Worm (Caenorhabditis elegans) whole organism, L4 larva: ENCODE results near the gene hum-5.

ENCODE experiments used
- D1046.2 ChIP-seq: fragments of 200-800 bp; sonication (Bioruptor generic); IDR thresholded peaks from 2 replicates; pipeline ENCODE4 v1.3.6; 2022; ENCODE audit warnings: missing genetic modification characterization, missing compliant biosample characterization
- F44E2.7 ChIP-seq: fragments of 200-800 bp; sonication (Bioruptor generic); IDR thresholded peaks from 2 replicates; pipeline ENCODE4 v2.1.2; 2022; ENCODE audit warnings: missing genetic modification characterization, missing compliant biosample characterization
- F49E8.2 ChIP-seq: sonication (generic microtip); optimal IDR thresholded peaks from 2 replicates; lab custom pipeline; 2016; ENCODE audit warnings: missing compliant biosample characterization, mild to moderate bottlenecking, missing genetic modification characterization, borderline replicate concordance
- T26A8.4 ChIP-seq: fragments of 200-800 bp; sonication (Bioruptor generic); IDR thresholded peaks from 2 replicates; pipeline ENCODE4 v1.3.6; 2022; ENCODE audit warnings: missing genetic modification characterization, missing compliant biosample characterization
- Y5F2A.4 ChIP-seq: fragments of 200-800 bp; sonication (Bioruptor generic); optimal IDR thresholded peaks from 2 replicates; lab custom pipeline; 2018; ENCODE audit warnings: mild to moderate bottlenecking, missing genetic modification characterization, missing compliant biosample characterization
- attf-4 ChIP-seq: sonication (generic microtip); optimal IDR thresholded peaks from 3 replicates; lab custom pipeline; 2017; ENCODE audit warnings: missing biosample characterization, missing genetic modification characterization
- ceh-20 ChIP-seq: fragments of 200-800 bp; sonication (Bioruptor generic); IDR thresholded peaks from 2 replicates; pipeline ENCODE4 v1.3.6; 2022; ENCODE audit warnings: missing genetic modification reagents, missing genetic modification characterization, missing compliant biosample characterization
- ceh-28 ChIP-seq: fragments of 150-350 bp; optimal IDR thresholded peaks from 2 replicates; lab custom pipeline; 2014; ENCODE audit warnings: missing biosample characterization, missing genetic modification reagents, missing genetic modification characterization
- ceh-32 ChIP-seq: sonication (generic microtip); optimal IDR thresholded peaks from 2 replicates; lab custom pipeline; 2016; ENCODE audit warnings: mild to moderate bottlenecking, missing genetic modification characterization, missing compliant biosample characterization; ENCODE audit not compliant: poor library complexity
- ceh-44 ChIP-seq: fragments of 200-800 bp; sonication (Bioruptor generic); IDR thresholded peaks from 2 replicates; pipeline ENCODE4 v1.3.6; 2022; ENCODE audit warnings: missing genetic modification reagents, missing genetic modification characterization, missing compliant biosample characterization
- ceh-82 ChIP-seq: sonication (generic microtip); optimal IDR thresholded peaks from 2 replicates; lab custom pipeline; 2017; ENCODE audit warnings: missing biosample characterization, missing genetic modification characterization
- ces-1 ChIP-seq: fragments of 150-350 bp; sonication (generic microtip); optimal IDR thresholded peaks from 4 replicates; lab custom pipeline; 2014; ENCODE audit warnings: missing biosample characterization, missing genetic modification reagents, missing genetic modification characterization
- daf-12 ChIP-seq: fragments of 150-350 bp; optimal IDR thresholded peaks from 2 replicates; lab custom pipeline; 2014; ENCODE audit warnings: missing biosample characterization, missing genetic modification reagents, missing genetic modification characterization
- daf-8 ChIP-seq: fragments of 200-800 bp; sonication (Bioruptor generic); IDR thresholded peaks from 2 replicates; pipeline ENCODE4 v1.3.6; 2022; ENCODE audit warnings: missing genetic modification characterization, missing compliant biosample characterization
- dve-1 ChIP-seq: sonication (generic microtip); optimal IDR thresholded peaks from 2 replicates; lab custom pipeline; 2017; ENCODE audit warnings: antibody characterized with exemption, mild to moderate bottlenecking, missing genetic modification characterization, missing compliant biosample characterization; ENCODE audit not compliant: insufficient read depth
- egl-43 ChIP-seq: fragments of 200-800 bp; sonication (Bioruptor generic); IDR thresholded peaks from 2 replicates; pipeline ENCODE4 v1.3.6; 2022; ENCODE audit warnings: missing genetic modification reagents, missing genetic modification characterization, missing compliant biosample characterization
- gei-8 ChIP-seq: fragments of 200-800 bp; sonication (Bioruptor generic); optimal IDR thresholded peaks from 2 replicates; lab custom pipeline; 2018; ENCODE audit warnings: mild to moderate bottlenecking, missing genetic modification characterization, missing compliant biosample characterization
- hlh-11 ChIP-seq: fragments of 200-800 bp; sonication (Bioruptor generic); optimal IDR thresholded peaks from 2 replicates; lab custom pipeline; 2018; ENCODE audit warnings: mild to moderate bottlenecking, missing genetic modification characterization, missing compliant biosample characterization
- hmg-1.1 ChIP-seq: fragments of 200-800 bp; sonication (Bioruptor generic); IDR thresholded peaks from 2 replicates; pipeline ENCODE4 v1.3.6; 2022; ENCODE audit warnings: missing genetic modification reagents, missing genetic modification characterization, missing compliant biosample characterization
- jun-1 ChIP-seq: fragments of 150-350 bp; optimal IDR thresholded peaks from 2 replicates; lab custom pipeline; 2014; ENCODE audit warnings: missing biosample characterization, missing genetic modification reagents, missing genetic modification characterization
- lim-7 ChIP-seq: fragments of 200-800 bp; sonication (Bioruptor generic); IDR thresholded peaks from 2 replicates; pipeline ENCODE4 v1.3.6; 2022; ENCODE audit warnings: missing genetic modification characterization, missing compliant biosample characterization
- lin-1 ChIP-seq: fragments of 200-800 bp; sonication (Bioruptor generic); IDR thresholded peaks from 2 replicates; pipeline ENCODE4 v1.3.6; 2022; ENCODE audit warnings: missing genetic modification reagents, missing genetic modification characterization, missing compliant biosample characterization
- lsy-2 ChIP-seq, 2 experiments: fragments of 150-350 bp in 1 of 2; sonication (generic microtip) in 1 of 2; optimal IDR thresholded peaks; 2 replicates each; lab custom pipeline; 2014 to 2017; ENCODE audit warnings: missing biosample characterization in 2 of 2, missing genetic modification characterization in 2 of 2
- madf-5 ChIP-seq, 2 experiments: fragments of 200-800 bp; sonication (Bioruptor generic); IDR thresholded peaks; 2 replicates each; pipeline ENCODE4 v1.3.6; 2022; ENCODE audit warnings: missing compliant biosample characterization in 2 of 2, missing genetic modification characterization in 2 of 2
- mdl-1 ChIP-seq, 2 experiments: fragments of 150-350 bp in 1 of 2; sonication (generic microtip) in 1 of 2; optimal IDR thresholded peaks; 2 replicates each; lab custom pipeline; 2014 to 2017; ENCODE audit warnings: missing biosample characterization in 2 of 2, missing genetic modification characterization in 2 of 2
- mes-2 ChIP-seq: sonication (generic microtip); optimal IDR thresholded peaks from 2 replicates; lab custom pipeline; 2016; ENCODE audit warnings: missing genotype, mild to moderate bottlenecking, missing genetic modification characterization, missing compliant biosample characterization; ENCODE audit not compliant: poor library complexity, severe bottlenecking
- mxl-3 ChIP-seq: fragments of 200-800 bp; sonication (Bioruptor generic); optimal IDR thresholded peaks from 2 replicates; lab custom pipeline; 2018; ENCODE audit warnings: mild to moderate bottlenecking, missing genetic modification characterization, missing compliant biosample characterization
- nhr-102 ChIP-seq: sonication (generic microtip); optimal IDR thresholded peaks from 2 replicates; lab custom pipeline; 2016; ENCODE audit warnings: mild to moderate bottlenecking, missing genetic modification characterization, moderate library complexity, missing compliant biosample characterization
- nhr-25 ChIP-seq: sonication (generic microtip); optimal IDR thresholded peaks from 2 replicates; lab custom pipeline; 2017; ENCODE audit warnings: missing genetic modification characterization, mild to moderate bottlenecking, missing compliant biosample characterization, antibody characterized with exemption, moderate library complexity, borderline replicate concordance; ENCODE audit not compliant: insufficient read depth
- nhr-28 ChIP-seq: fragments of 150-350 bp; optimal IDR thresholded peaks from 2 replicates; lab custom pipeline; 2014; ENCODE audit warnings: missing biosample characterization, missing genetic modification characterization
- nhr-76 ChIP-seq: fragments of 150-350 bp; optimal IDR thresholded peaks from 2 replicates; lab custom pipeline; 2014; ENCODE audit warnings: missing biosample characterization, missing genetic modification characterization
- php-3 ChIP-seq: fragments of 200-800 bp; sonication (Bioruptor generic); IDR thresholded peaks from 2 replicates; pipeline ENCODE4 v1.3.6; 2022; ENCODE audit warnings: missing genetic modification reagents, missing genetic modification characterization, missing compliant biosample characterization
- pqm-1 ChIP-seq: sonication (generic microtip); optimal IDR thresholded peaks from 2 replicates; lab custom pipeline; 2017; ENCODE audit warnings: missing biosample characterization, missing genetic modification characterization
- saeg-2 ChIP-seq: fragments of 200-800 bp; sonication (Bioruptor generic); IDR thresholded peaks from 2 replicates; pipeline ENCODE4 v1.3.6; 2022; ENCODE audit warnings: missing genetic modification reagents, missing genetic modification characterization, missing compliant biosample characterization
- set-16 ChIP-seq: fragments of 200-800 bp; sonication (Bioruptor generic); IDR thresholded peaks from 2 replicates; pipeline ENCODE4 v1.3.6; 2022; ENCODE audit warnings: missing genetic modification reagents, missing genetic modification characterization, missing compliant biosample characterization
- spr-3 ChIP-seq: fragments of 200-800 bp; sonication (Bioruptor generic); optimal IDR thresholded peaks from 2 replicates; lab custom pipeline; 2018; ENCODE audit warnings: mild to moderate bottlenecking, missing genetic modification characterization, missing compliant biosample characterization
- unc-39 ChIP-seq: sonication (generic microtip); optimal IDR thresholded peaks from 2 replicates; lab custom pipeline; 2017; ENCODE audit warnings: missing biosample characterization, missing genetic modification characterization
- unc-62 ChIP-seq, 3 experiments: fragments of 150-350 bp in 1 of 3; sonication (generic microtip); optimal IDR thresholded peaks in 2 of 3; peaks in 1 of 3; 1 replicate in 1 of 3; 2 replicates in 2 of 3; lab custom pipeline; 2014 to 2017; ENCODE audit warnings: missing biosample characterization in 3 of 3, missing genetic modification characterization in 3 of 3, missing genetic modification reagents in 3 of 3, missing genotype in 1 of 3
- vab-7 ChIP-seq: fragments of 200-800 bp; sonication (Bioruptor generic); IDR thresholded peaks from 2 replicates; pipeline ENCODE4 v1.3.6; 2022; ENCODE audit warnings: missing genetic modification reagents, missing genetic modification characterization, missing compliant biosample characterization
- zfp-2 ChIP-seq: sonication (generic microtip); optimal IDR thresholded peaks from 2 replicates; lab custom pipeline; 2016; ENCODE audit warnings: mild to moderate bottlenecking, missing genetic modification characterization, missing compliant biosample characterization
- zip-11 ChIP-seq: fragments of 200-800 bp; sonication (Bioruptor generic); IDR thresholded peaks from 2 replicates; pipeline ENCODE4 v1.3.6; 2022; ENCODE audit warnings: missing genetic modification characterization, missing compliant biosample characterization

Gene hum-5

ce11 chrIII:4010987-4011386 lies 25.7 kb downstream of the hum-5 start:
- TF ChIP-seq nhr-28 (tag; lab: Kevin White, UChicago) (peak; percentile 54), unc-39 (no peak), nhr-102 (tag; lab: Kevin White, UChicago) (no peak), nhr-76 (tag; lab: Kevin White, UChicago) (no peak), mxl-3 (GFP tag; lab: Kevin White, UChicago) (no peak), lim-7 (no peak), pqm-1 (tag; lab: Kevin White, UChicago) (peak; percentile 68), jun-1 (tag; lab: Kevin White, UChicago) (no peak), ceh-28 (tag; lab: Kevin White, UChicago) (no peak), daf-12 (tag; lab: Kevin White, UChicago) (no peak), zip-11 (GFP tag; lab: Robert Waterston, UW) (no peak), php-3 (GFP tag; lab: Robert Waterston, UW) (no peak), gei-8 (no peak), lsy-2 (tag; optimal IDR thresholded peaks at IDR 0.05; lab: Kevin White, UChicago) (no peak), unc-62 (GFP tag; optimal IDR thresholded peaks at IDR 0.05 in 1 of 2; lab: Kevin White, UChicago) (no peak), unc-62 (tag; optimal IDR thresholded peaks at IDR 0.05; lab: Kevin White, UChicago) (no peak), F49E8.2 (no peak), madf-5 (GFP tag; IDR thresholded peaks at IDR 0.05; lab: Robert Waterston, UW) (no peak), saeg-2 (GFP tag; lab: Robert Waterston, UW) (no peak), lin-1 (GFP tag; lab: Robert Waterston, UW) (no peak), mdl-1 (tag; optimal IDR thresholded peaks at IDR 0.05; lab: Kevin White, UChicago) (no peak), ceh-44 (no peak), D1046.2 (GFP tag; lab: Robert Waterston, UW) (no peak), Y5F2A.4 (GFP tag; lab: Kevin White, UChicago) (no peak), attf-4 (tag; lab: Kevin White, UChicago) (no peak), ceh-82 (tag; lab: Kevin White, UChicago) (no peak), ceh-32 (tag; lab: Kevin White, UChicago) (no peak), hlh-11 (tag; lab: Kevin White, UChicago) (peak; percentile 23), daf-8 (no peak), spr-3 (GFP tag; lab: Kevin White, UChicago) (no peak), nhr-25 (tag; lab: Kevin White, UChicago) (no peak), hmg-1.1 (GFP tag; lab: Robert Waterston, UW) (no peak), ceh-20 (no peak), F44E2.7 (no peak), dve-1 (peak; percentile 23)

ce11 chrIII:4010168-4010567 lies 26.5 kb downstream of the hum-5 start:
- TF ChIP-seq ces-1 (GFP tag; lab: Kevin White, UChicago) (no peak), nhr-28 (tag; lab: Kevin White, UChicago) (peak; percentile 1), vab-7 (GFP tag; lab: Robert Waterston, UW) (0 out of 2 replicates have a peak, but pooled peaks have one; percentile 17), mes-2 (tag; lab: Kevin White, UChicago) (peak; percentile 40), hlh-11 (tag; lab: Kevin White, UChicago) (peak; percentile 46), T26A8.4 (GFP tag; lab: Robert Waterston, UW) (no peak), set-16 (peak; percentile 40), unc-62 (GFP tag; optimal IDR thresholded peaks at IDR 0.05 in 1 of 2; lab: Kevin White, UChicago) (peak in 1 of 2 experiments; percentile 98), unc-62 (tag; optimal IDR thresholded peaks at IDR 0.05; lab: Kevin White, UChicago) (no peak), egl-43 (GFP tag; lab: Robert Waterston, UW) (peak; percentile 33; the same call in 1 of the 2 replicates), zfp-2 (no peak), hmg-1.1 (GFP tag; lab: Robert Waterston, UW) (0 out of 2 replicates have a peak, but pooled peaks have one; percentile 8)
